Worm (Caenorhabditis elegans) whole organism, early embryonic: Measurements from ENCODE around the gene pho-14.

Experiments
- ets-7 ChIP-seq: sonication (generic microtip); optimal IDR thresholded peaks from 2 replicates; lab custom pipeline; 2016; ENCODE audit warnings: missing genotype, missing genetic modification characterization, missing compliant biosample characterization
- hmbx-1 ChIP-seq: sonication (generic microtip); optimal IDR thresholded peaks from 2 replicates; lab custom pipeline; 2016; ENCODE audit warnings: mild to moderate bottlenecking, missing genetic modification characterization, missing compliant biosample characterization

ce11 chrII:1117992-1118729 is 17.5 kb upstream of the pho-14 start, which contains the start of gene lips-13:
- no peak for TF ChIP-seq ets-7 (tag; lab: Kevin White, UChicago)
- no peak for TF ChIP-seq hmbx-1 (tag; lab: Kevin White, UChicago)
